Worm (Caenorhabditis elegans) whole organism, midembryonic: ENCODE results near the gene best-5.
A peak's percentile ranks its signal among the peaks of the same experiment; 100 is the strongest.
"Not testable (repeated sequence)": the region's sequence is repeated elsewhere in the genome, so short reads cannot be mapped to it uniquely, and the experiment has no call there.

Experiments
- T22C8.4 ChIP-seq: fragments of 200-800 bp; sonication (Bioruptor generic); IDR thresholded peaks from 2 replicates; pipeline ENCODE4 v1.3.6; 2022; ENCODE audit warnings: missing genetic modification characterization, missing compliant biosample characterization
- cog-1 ChIP-seq: sonication (generic microtip); optimal IDR thresholded peaks from 2 replicates; lab custom pipeline; 2016; ENCODE audit warnings: missing genetic modification characterization, missing compliant biosample characterization
- flt-1 ChIP-seq: fragments of 200-800 bp; sonication (Bioruptor generic); IDR thresholded peaks from 2 replicates; pipeline ENCODE4 v1.3.6; 2022; ENCODE audit warnings: missing genetic modification characterization, missing compliant biosample characterization
- klf-2 ChIP-seq: fragments of 200-800 bp; sonication (Bioruptor generic); conservative IDR thresholded peaks from 2 replicates; pipeline ENCODE4 v1.3.6; 2022; ENCODE audit warnings: missing genetic modification reagents, missing genetic modification characterization, missing compliant biosample characterization
- med-1 ChIP-seq: sonication (generic microtip); optimal IDR thresholded peaks from 2 replicates; lab custom pipeline; 2017; ENCODE audit warnings: missing genetic modification characterization, mild to moderate bottlenecking, missing compliant biosample characterization, antibody characterized with exemption, missing genetic modification reagents; ENCODE audit not compliant: insufficient read depth
- ref-1 ChIP-seq: fragments of 200-800 bp; sonication (Bioruptor generic); conservative IDR thresholded peaks from 2 replicates; pipeline ENCODE4 v1.3.6; 2022; ENCODE audit warnings: missing genetic modification reagents, missing genetic modification characterization, missing compliant biosample characterization
- tab-1 ChIP-seq: fragments of 200-800 bp; sonication (Bioruptor generic); IDR thresholded peaks from 2 replicates; pipeline ENCODE4 v1.3.6; 2022; ENCODE audit warnings: missing genetic modification characterization, missing compliant biosample characterization
- ztf-23 ChIP-seq: fragments of 200-800 bp; sonication (Bioruptor generic); IDR thresholded peaks from 2 replicates; pipeline ENCODE4 v1.3.6; 2022; ENCODE audit warnings: missing genetic modification reagents, missing genetic modification characterization, missing compliant biosample characterization
- ztf-29 ChIP-seq: fragments of 200-800 bp; sonication (Bioruptor generic); IDR thresholded peaks from 2 replicates; pipeline ENCODE4 v1.3.6; 2022; ENCODE audit warnings: missing genetic modification reagents, missing genetic modification characterization, missing compliant biosample characterization

The best-5 gene

DNA sequence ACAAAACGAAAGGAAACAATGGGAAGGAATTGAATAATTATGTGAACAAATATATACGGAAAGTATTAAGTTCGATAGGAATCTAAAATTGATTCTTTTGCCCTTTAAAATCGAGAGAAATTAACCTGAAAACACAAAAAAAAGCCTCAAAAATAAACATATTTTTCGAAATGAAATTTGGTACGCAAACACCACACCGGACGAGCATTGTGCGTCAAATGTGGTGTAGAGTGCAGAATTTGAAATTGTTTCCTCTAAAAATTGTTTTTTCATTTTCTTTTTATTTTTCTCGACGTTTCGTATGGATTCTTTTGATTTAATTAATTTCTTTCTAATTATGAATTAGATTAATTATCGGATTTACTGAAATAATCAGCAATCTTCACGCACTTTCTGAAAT, 5.3 kb upstream of the best-5 start:
- no peak for TF ChIP-seq T22C8.4
- no peak for TF ChIP-seq ref-1
- no peak for TF ChIP-seq ztf-23 (GFP tag; lab: Robert Waterston, UW)
- TF ChIP-seq ztf-29 (GFP tag; lab: Robert Waterston, UW) = no peak
- no peak for TF ChIP-seq klf-2
- TF ChIP-seq med-1 (GFP tag; lab: Kevin White, UChicago) = no peak
- no peak for TF ChIP-seq tab-1 (GFP tag; lab: Robert Waterston, UW)
- TF ChIP-seq cog-1 = no peak
- no peak for TF ChIP-seq flt-1 (GFP tag; lab: Robert Waterston, UW)

DNA sequence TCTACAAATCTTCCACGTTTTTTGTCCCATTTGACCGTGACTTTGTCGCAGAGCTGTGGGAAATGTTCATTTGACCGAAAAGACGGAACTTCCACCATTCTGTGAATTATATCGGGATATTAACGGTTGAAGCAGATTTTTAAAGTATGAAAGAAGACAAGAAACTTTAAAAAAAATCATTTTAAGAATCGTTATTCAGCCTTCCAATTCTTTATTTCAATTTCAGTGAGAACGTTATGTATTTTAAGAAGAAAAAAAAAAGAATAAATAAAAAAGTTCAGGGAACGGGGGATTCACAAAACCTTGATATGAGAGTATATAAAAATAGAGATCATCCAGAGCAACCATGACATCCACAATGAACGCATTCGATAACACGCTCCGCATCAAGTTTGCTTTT, 4.4 kb upstream of the best-5 start, which contains the start of gene set-3:
set-3 (minus strand) TSS at position 101 of the 400 bp plus-strand sequence.
- TF ChIP-seq klf-2 (no peak), T22C8.4 (no peak), ref-1 (no peak), ztf-29 (GFP tag; lab: Robert Waterston, UW) (no peak), flt-1 (GFP tag; lab: Robert Waterston, UW) (no peak), tab-1 (GFP tag; lab: Robert Waterston, UW) (no peak), ztf-23 (GFP tag; lab: Robert Waterston, UW) (no peak)

DNA sequence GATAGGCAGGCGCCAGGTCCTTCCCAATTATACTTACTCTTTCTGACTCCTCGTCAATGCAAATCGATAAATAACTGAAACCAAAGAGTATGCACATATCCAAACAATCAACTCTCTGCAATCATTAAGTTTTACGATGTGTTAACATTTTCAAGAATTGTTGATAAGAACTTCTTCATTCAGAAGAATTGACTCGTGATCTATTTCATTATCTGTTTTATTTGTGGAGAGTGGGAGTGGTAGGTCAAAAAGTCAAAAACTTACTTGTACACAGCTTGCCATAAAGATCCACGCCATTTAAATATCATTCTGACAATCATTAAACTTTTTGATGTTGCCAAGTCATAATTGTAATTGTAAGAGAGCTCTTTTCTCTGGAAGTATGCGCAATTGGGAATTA, 676 bp downstream of the best-5 start:
- TF ChIP-seq med-1 (GFP tag; lab: Kevin White, UChicago) = no peak
- TF ChIP-seq ztf-29 (GFP tag; lab: Robert Waterston, UW) = no peak
- no peak for TF ChIP-seq ztf-23 (GFP tag; lab: Robert Waterston, UW)
- no peak for TF ChIP-seq klf-2
- no peak for TF ChIP-seq cog-1
- no peak for TF ChIP-seq flt-1 (GFP tag; lab: Robert Waterston, UW)
- TF ChIP-seq tab-1 (GFP tag; lab: Robert Waterston, UW) = no peak
- TF ChIP-seq ref-1 = no peak
- no peak for TF ChIP-seq T22C8.4

DNA sequence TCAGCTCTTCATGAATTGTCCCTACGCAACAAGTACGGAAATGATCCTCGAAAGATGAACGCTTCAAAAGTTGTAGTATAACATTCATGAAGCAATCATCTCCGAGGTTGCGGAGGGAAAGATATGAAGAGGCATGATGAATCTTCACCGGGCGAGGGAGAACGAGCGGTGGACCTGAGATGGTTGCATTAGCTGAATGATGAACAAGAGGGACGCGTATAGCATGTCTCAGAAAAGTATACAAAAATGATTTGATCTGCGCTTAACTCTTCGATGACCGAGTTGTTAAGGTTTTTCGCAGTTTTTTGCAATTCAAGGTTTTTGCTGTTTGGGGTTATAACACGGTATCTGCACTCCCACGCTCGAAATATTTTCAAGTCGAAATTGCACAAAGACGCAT, 4.1 kb downstream of the best-5 start, which contains the start of gene C07A9.10:
C07A9.10 (minus strand) TSS at position 101 of the 400 bp plus-strand sequence.
- no peak for TF ChIP-seq cog-1

DNA sequence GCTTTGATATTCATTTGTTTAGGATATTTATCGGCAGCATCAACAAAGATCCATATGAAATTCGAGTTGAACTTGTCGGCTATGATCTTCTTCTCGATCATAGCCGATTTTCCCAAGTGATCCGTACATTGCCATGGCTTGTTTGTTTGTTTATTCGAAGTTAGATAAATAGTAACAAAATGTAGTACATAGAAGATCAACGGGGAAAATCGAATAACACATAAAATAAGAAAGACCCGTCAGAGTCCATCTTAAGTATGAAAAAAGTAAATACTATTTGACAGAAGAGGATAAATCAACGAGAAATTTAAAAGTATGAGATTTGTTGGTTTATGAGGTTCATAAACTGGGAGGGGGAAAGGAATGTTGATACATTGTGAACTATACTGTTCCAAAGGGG, 7.3 kb downstream of the best-5 start, which contains the start of gene C07A9.5:
C07A9.5 (minus strand) TSS at position 101 of the 400 bp plus-strand sequence.
- TF ChIP-seq tab-1 (GFP tag; lab: Robert Waterston, UW); med-1 (GFP tag; lab: Kevin White, UChicago); klf-2: not testable (repeated sequence)

DNA sequence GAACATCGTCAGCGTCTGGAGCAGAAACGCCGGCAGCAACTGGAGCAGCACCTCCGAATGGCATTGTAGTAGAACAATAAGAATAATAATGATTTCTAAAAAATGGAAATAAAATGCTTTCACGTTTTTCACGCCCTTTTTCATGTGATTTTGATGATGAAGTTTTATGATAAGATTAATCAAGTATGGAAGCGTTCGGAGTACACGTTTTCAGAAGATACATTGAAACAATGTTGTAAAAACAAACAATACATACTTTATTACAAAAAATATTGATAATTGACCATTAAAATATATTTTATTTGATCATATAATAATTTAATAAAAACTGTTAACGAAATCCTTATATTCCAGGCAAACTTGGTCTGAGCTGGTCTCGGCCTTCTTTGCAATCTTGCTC, 8.8 kb downstream of the best-5 start, which contains the start of gene C07A9.13:
C07A9.13 (minus strand) TSS at position 101 of the 400 bp plus-strand sequence.
- TF ChIP-seq ztf-23 (GFP tag; lab: Robert Waterston, UW); ztf-29 (GFP tag; lab: Robert Waterston, UW); klf-2: not testable (repeated sequence)

DNA sequence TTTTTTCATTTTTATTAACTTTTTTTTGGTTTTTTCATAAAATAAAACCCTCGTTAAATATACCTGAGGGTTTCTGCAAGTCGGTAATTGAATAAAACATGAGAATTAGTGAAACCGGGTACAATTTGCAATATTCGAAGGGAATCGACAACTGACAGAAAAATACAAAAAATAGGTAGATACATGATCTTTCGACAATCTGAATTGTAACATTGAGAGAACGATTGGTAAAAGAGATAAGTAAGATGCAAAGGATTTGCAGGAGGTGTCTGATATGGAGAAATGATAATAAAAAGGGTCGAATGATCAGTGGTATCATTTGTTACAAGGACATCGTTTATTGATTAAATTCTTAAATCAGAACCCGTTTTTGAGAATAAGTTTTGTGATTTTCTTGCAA, 11.2 kb downstream of the best-5 start, which contains the start of gene ugt-60:
ugt-60 (minus strand) TSS at position 233 of the 400 bp plus-strand sequence.
- no peak for TF ChIP-seq tab-1 (GFP tag; lab: Robert Waterston, UW)
- TF ChIP-seq T22C8.4 = no peak
- no peak for TF ChIP-seq ref-1
- no peak for TF ChIP-seq cog-1
- no peak for TF ChIP-seq klf-2
- no peak for TF ChIP-seq flt-1 (GFP tag; lab: Robert Waterston, UW)
- no peak for TF ChIP-seq ztf-23 (GFP tag; lab: Robert Waterston, UW)
- no peak for TF ChIP-seq ztf-29 (GFP tag; lab: Robert Waterston, UW)

DNA sequence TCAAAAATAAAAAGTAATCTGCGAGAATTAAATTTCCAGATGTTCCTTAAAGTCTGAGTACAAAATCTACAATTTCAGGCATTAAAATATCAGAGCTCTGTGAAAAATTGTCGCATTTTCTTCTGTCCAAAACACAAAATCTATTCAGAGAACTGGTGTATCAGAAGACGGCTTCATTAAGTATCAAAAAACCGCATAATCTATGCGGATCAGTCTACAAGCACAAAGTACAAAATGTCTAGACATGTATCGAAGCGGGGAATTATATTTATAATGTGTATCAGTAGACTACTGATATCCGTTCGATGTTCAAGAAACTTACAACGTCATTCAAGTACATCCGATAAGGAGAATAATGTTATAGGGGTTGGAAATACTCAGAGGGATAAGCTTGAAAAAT, 20.5 kb downstream of the best-5 start:
- TF ChIP-seq cog-1 (no peak), tab-1 (GFP tag; lab: Robert Waterston, UW) (no peak), ztf-23 (GFP tag; lab: Robert Waterston, UW) (no peak), ref-1 (no peak), med-1 (GFP tag; lab: Kevin White, UChicago) (no peak), flt-1 (GFP tag; lab: Robert Waterston, UW) (no peak), T22C8.4 (no peak), klf-2 (no peak), ztf-29 (GFP tag; lab: Robert Waterston, UW) (no peak)

DNA sequence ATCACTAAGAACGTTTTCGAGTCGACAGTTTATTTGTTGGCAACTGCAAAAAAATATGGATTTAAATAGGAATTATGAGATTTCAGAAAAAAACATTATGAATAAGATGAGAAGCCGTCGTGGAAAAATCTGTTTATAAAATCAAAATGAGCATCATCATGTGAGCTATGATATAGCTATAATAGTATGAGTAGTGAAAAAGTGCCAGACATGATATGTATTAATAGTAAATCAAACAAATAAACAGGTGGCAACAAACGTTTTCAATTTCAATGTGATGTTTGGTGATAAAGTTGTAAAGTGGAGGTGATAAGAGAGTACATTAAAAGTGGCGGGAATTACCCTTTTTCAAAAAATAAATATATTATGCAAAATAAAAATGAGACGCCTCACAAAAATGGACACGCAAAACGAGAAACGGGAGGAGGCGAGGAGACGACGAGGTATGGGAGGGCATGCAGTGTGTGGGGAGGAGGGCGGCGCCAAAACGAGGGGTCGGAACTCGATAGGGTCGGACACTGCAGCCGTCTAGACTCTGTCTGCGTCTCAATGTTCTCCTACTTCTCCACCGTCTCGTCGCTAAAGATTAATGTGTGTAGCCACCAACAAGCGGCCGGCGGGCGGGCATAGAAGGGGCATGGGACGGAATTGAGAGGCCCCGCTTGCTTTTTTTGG, 22.3 kb downstream of the best-5 start, which contains the start of gene C07A9.9:
C07A9.9 (minus strand) TSS at position 51 of the 675 bp plus-strand sequence.
- TF ChIP-seq T22C8.4 = no peak
- TF ChIP-seq cog-1 = no peak
- no peak for TF ChIP-seq flt-1 (GFP tag; lab: Robert Waterston, UW)
- no peak for TF ChIP-seq med-1 (GFP tag; lab: Kevin White, UChicago)
- TF ChIP-seq ref-1 = no peak
- TF ChIP-seq ztf-29 (GFP tag; lab: Robert Waterston, UW) = 0 out of 2 replicates have a peak, but pooled peaks have one; percentile 25
- TF ChIP-seq tab-1 (GFP tag; lab: Robert Waterston, UW) = peak; percentile 76; the same call in 1 of the 2 replicates
- no peak for TF ChIP-seq klf-2
- no peak for TF ChIP-seq ztf-23 (GFP tag; lab: Robert Waterston, UW)

DNA sequence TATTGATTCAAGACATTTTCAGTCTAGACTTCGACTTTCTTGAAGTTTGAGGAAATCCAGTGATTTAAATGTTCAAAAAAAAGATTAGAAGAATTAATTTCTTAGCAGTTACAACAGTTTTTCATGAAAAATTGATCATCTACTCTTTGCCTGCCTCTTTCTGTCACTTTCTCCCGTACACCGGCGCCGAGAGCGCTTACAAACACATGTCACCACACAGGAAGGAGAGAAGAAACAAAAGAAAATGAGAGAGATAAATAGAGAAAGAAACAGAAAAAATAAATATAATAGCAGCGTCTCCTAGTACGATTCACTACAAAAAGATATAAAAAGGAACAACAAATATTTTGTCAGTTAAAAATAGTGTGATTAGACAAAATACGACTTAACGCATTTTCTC, 23.4 kb downstream of the best-5 start:
- TF ChIP-seq flt-1 (GFP tag; lab: Robert Waterston, UW) (no peak), ztf-29 (GFP tag; lab: Robert Waterston, UW) (no peak)

DNA sequence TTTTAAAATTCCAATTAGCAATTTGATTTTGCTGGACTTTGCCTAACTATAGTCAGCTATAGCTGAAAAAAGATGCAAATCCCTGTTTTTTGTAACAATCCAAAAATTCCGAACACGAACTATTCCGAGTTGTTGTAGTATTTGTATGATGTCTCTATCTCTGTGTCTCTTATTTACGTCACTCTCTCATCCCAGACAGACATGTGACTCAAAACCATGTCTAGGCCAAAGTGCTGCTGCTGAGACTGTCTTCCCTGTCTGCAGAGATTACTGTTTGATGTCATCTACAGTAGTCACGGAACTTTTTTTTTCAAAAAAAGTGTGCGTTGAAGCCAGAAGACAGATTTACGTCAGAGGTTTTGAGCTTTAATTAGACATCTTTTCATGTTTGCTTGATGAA, 23.8 kb downstream of the best-5 start:
- TF ChIP-seq T22C8.4 (no peak), med-1 (GFP tag; lab: Kevin White, UChicago) (no peak), cog-1 (no peak), klf-2 (no peak), flt-1 (GFP tag; lab: Robert Waterston, UW) (no peak), ref-1 (no peak), ztf-23 (GFP tag; lab: Robert Waterston, UW) (no peak), ztf-29 (GFP tag; lab: Robert Waterston, UW) (no peak), tab-1 (GFP tag; lab: Robert Waterston, UW) (no peak)
